Fruit fly (Drosophila melanogaster) whole organism, adult: ENCODE measurements around the gene Pvr.

Experiments used
- CG11617 ChIP-seq: fragments of 200-800 bp; sonication (Bioruptor generic); optimal IDR thresholded peaks from 2 replicates; lab custom pipeline; 2017; ENCODE audit warnings: mild to moderate bottlenecking, missing biosample characterization, missing genetic modification reagents, missing genetic modification characterization
- CG12768 ChIP-seq: fragments of 200-800 bp; sonication (Bioruptor generic); optimal IDR thresholded peaks from 2 replicates; lab custom pipeline; 2017; ENCODE audit warnings: missing biosample characterization, missing genetic modification characterization, mild to moderate bottlenecking, moderate library complexity, missing genetic modification reagents
- CG14711 ChIP-seq: fragments of 200-800 bp; sonication (Bioruptor generic); optimal IDR thresholded peaks from 2 replicates; lab custom pipeline; 2018; ENCODE audit warnings: missing biosample characterization, mild to moderate bottlenecking, missing genetic modification characterization, moderate library complexity
- CG1620 ChIP-seq: fragments of 200-800 bp; sonication (Bioruptor generic); optimal IDR thresholded peaks from 2 replicates; lab custom pipeline; 2016; ENCODE audit warnings: missing biosample characterization, missing genetic modification characterization
- CG33017 ChIP-seq: fragments of 200-800 bp; sonication (Bioruptor generic); optimal IDR thresholded peaks from 2 replicates; lab custom pipeline; 2018; ENCODE audit warnings: missing biosample characterization, mild to moderate bottlenecking, missing genetic modification characterization, moderate library complexity
- CG5204 ChIP-seq: fragments of 200-800 bp; sonication (Bioruptor generic); optimal IDR thresholded peaks from 2 replicates; lab custom pipeline; 2016; ENCODE audit warnings: missing biosample characterization, missing genetic modification characterization
- CG7045 ChIP-seq: fragments of 200-800 bp; sonication (Bioruptor generic); optimal IDR thresholded peaks from 2 replicates; lab custom pipeline; 2017; ENCODE audit warnings: missing biosample characterization, mild to moderate bottlenecking, missing genetic modification characterization
- CG7101 ChIP-seq: fragments of 200-800 bp; sonication (Bioruptor generic); optimal IDR thresholded peaks from 2 replicates; lab custom pipeline; 2018; ENCODE audit warnings: missing biosample characterization, mild to moderate bottlenecking, missing genetic modification characterization, moderate library complexity
- Clk ChIP-seq: fragments of 200-800 bp; sonication (Bioruptor generic); optimal IDR thresholded peaks from 2 replicates; lab custom pipeline; 2017; ENCODE audit warnings: missing biosample characterization, missing genetic modification characterization
- Crg-1 ChIP-seq: fragments of 200-800 bp; sonication (Bioruptor generic); optimal IDR thresholded peaks from 2 replicates; lab custom pipeline; 2016; ENCODE audit warnings: missing biosample characterization, missing genetic modification characterization
- Hr96 ChIP-seq: fragments of 200-800 bp; sonication (Bioruptor generic); optimal IDR thresholded peaks from 2 replicates; lab custom pipeline; 2016; ENCODE audit warnings: missing biosample characterization, missing genetic modification characterization
- Mnt ChIP-seq: fragments of 200-800 bp; sonication (Bioruptor generic); optimal IDR thresholded peaks from 2 replicates; lab custom pipeline; 2016; ENCODE audit warnings: missing biosample characterization, mild to moderate bottlenecking, missing genetic modification characterization
- bab1 ChIP-seq: fragments of 200-800 bp; sonication (Bioruptor generic); optimal IDR thresholded peaks from 3 replicates; lab custom pipeline; 2019; ENCODE audit warnings: missing biosample characterization, mild to moderate bottlenecking, missing genetic modification characterization, moderate library complexity
- cic ChIP-seq: fragments of 200-800 bp; sonication (Bioruptor generic); optimal IDR thresholded peaks from 2 replicates; lab custom pipeline; 2017; ENCODE audit warnings: missing biosample characterization, mild to moderate bottlenecking, missing genetic modification characterization, moderate library complexity
- cnc ChIP-seq, 2 experiments: fragments of >200 bp; optimal IDR thresholded peaks; 2 replicates each; lab custom pipeline; 2017
- pad ChIP-seq: fragments of 200-800 bp; sonication (Bioruptor generic); optimal IDR thresholded peaks from 3 replicates; lab custom pipeline; 2017; ENCODE audit warnings: missing biosample characterization, missing genetic modification characterization, mild to moderate bottlenecking, moderate library complexity, missing genetic modification reagents
- tj ChIP-seq: fragments of 200-800 bp; sonication (Bioruptor generic); optimal IDR thresholded peaks from 3 replicates; lab custom pipeline; 2017; ENCODE audit warnings: missing biosample characterization, mild to moderate bottlenecking, missing genetic modification characterization, moderate library complexity
- toe ChIP-seq: fragments of 200-800 bp; sonication (Bioruptor generic); optimal IDR thresholded peaks from 2 replicates; lab custom pipeline; 2016; ENCODE audit warnings: missing biosample characterization, missing genetic modification characterization

The Pvr gene

DNA sequence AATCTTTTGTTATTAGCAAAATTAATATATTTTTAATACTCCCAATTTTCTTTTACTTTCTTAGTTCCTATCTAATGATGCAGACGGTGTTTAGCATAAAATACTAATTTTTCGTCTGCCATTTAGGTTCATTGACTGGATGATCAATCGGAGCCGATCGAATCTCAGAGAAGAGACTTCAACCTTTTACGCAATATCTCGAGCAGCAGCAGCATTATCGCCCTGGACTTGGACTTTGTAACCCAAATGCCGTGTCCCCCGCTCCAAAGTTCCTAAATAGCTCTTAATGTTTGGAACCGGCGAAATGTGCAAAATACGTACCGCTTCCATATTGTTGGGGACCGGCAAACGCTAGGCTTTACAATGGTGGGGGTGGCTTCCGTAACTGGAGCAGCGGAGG, 35.3 kb downstream of the Pvr start:
- no peak for TF ChIP-seq CG7101 (tag; lab: Kevin White, UChicago)
- TF ChIP-seq Hr96, result no peak
- TF ChIP-seq CG12768, result peak; percentile 60
- TF ChIP-seq CG33017 (tag; lab: Kevin White, UChicago), result no peak
- TF ChIP-seq pad (GFP tag; lab: Kevin White, UChicago), result no peak
- TF ChIP-seq Mnt (GFP tag; lab: Kevin White, UChicago), result no peak
- TF ChIP-seq tj, result no peak

DNA sequence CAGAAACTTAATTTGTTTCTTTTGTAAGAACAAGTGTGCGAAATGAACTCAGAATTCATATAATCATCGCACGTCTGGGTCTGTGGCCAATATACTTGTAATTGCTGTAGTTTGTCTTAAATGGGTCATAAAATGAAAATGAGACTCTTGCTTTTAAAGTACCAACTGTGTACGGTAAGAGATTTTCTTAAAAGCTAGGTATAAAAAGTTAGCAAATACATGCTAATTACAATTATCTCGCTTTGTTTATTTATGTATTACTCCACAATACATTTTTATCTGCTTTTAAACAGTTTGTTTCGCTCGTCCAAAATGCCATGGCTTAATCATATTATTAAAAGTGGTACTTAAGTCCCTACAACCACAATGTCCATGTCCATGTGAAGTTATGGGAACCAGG, 35.9 kb downstream of the Pvr start:
- TF ChIP-seq CG33017 (tag; lab: Kevin White, UChicago) (peak; percentile 62), CG5204 (GFP tag; lab: Kevin White, UChicago) (no peak), toe (no peak)

DNA sequence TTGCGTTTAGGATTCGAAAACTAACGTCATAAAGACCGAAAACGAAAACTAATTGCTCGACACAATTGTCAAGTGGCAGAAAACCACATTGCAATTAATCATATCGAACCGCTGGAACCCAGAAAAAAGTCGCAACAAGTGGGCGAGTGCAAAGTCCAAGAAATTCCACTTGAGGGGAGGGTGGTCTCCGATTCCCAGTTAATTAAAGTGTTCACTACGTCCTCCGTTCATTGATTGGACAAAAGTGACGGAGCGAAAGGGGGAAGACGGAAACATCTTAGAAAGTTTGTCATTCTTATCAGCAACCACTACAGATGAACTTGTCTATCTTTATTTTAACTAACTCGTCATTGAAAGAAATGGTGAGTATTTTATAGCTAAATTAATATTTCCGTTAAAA, 37.1 kb downstream of the Pvr start:
- TF ChIP-seq cic (GFP tag; lab: Kevin White, UChicago) (peak; percentile 97), CG33017 (tag; lab: Kevin White, UChicago) (peak; percentile 20), cnc (optimal IDR thresholded peaks at IDR 0.05; lab: Kevin White, UChicago) (no peak), CG1620 (GFP tag; lab: Kevin White, UChicago) (no peak), CG12768 (peak; percentile 91), CG14711 (tag; lab: Kevin White, UChicago) (no peak)

DNA sequence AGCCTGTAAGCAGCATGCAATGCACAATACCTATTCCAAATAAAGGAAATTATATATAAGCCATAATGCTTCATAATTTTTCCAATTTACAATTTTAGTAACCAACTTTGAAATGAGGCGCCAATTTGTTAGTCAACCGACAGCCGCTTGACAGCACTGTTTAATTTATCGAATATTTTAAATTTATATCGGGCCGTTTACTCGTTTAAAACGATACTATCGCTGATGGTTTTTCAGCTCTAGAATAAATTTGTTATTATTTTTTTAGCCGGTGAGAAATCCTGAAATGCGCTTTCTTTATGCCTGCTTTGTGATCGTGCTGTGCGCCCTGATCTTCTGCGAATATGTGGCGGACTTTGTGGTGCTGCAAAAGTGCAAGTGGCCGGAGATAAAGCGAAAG, 40.9 kb downstream of the Pvr start, which contains the start of gene PGAP5:
Gene PGAP5, plus strand, starts transcription at position 126 of the 400 bp plus-strand sequence.
- TF ChIP-seq Mnt (GFP tag; lab: Kevin White, UChicago) (peak; percentile 33), bab1 (GFP tag; lab: Kevin White, UChicago) (peak; percentile 21), CG33017 (tag; lab: Kevin White, UChicago) (peak; percentile 5), CG7101 (tag; lab: Kevin White, UChicago) (peak; percentile 60), CG1620 (GFP tag; lab: Kevin White, UChicago) (peak; percentile 61), toe (no peak), CG11617 (GFP tag; lab: Kevin White, UChicago) (no peak), Clk (GFP tag; lab: Kevin White, UChicago) (no peak), Crg-1 (GFP tag; lab: Kevin White, UChicago) (peak; percentile 59), pad (GFP tag; lab: Kevin White, UChicago) (peak; percentile 51), CG7045 (GFP tag; lab: Kevin White, UChicago) (no peak), cic (GFP tag; lab: Kevin White, UChicago) (peak; percentile 50), Hr96 (no peak)

DNA sequence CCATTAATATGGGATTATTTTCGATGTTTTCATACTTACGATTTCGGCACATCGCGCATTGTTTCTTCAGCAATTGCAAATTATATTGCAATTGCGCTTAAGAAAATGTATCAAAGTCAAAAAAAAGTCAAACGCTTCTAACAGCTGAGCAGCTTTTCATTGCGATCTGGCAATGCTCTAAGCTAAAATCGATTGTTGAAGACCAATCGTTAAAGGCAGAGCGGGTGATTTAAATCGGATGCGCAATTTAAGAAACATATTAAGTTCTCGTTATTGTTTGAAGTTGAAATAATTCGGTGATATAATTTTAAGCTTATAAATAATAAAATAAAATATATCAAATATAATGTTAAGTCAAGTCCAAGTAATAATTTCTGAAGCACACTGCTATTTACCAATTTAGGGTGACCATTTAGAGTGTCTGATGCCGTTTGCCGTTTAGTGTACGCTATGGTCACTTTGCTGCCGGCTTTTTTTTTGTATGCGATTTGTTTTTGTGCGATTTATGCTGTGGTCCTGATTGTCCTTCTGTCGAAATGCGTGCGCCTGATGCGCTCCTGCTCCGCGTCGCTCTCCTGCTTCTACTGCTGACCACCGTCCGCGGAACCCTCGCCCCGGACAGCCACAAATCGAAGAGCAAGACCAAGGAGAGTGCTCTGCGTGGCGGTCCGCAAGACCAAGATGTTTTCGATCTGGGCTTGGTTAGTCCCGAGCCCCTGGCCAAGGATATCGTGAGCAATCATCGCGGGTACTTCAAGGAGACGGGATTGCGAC, 42.7 kb downstream of the Pvr start, which contains the start of the genes CG8475 and CG8460:
Gene CG8475, minus strand, starts transcription at position 162 of the 774 bp plus-strand sequence.
Gene CG8460, plus strand, starts transcription at position 437 of the 774 bp plus-strand sequence.
- peak; percentile 37 for TF ChIP-seq Crg-1 (GFP tag; lab: Kevin White, UChicago)
- TF ChIP-seq CG14711 (tag; lab: Kevin White, UChicago), result no peak
- no peak for TF ChIP-seq CG11617 (GFP tag; lab: Kevin White, UChicago)

DNA sequence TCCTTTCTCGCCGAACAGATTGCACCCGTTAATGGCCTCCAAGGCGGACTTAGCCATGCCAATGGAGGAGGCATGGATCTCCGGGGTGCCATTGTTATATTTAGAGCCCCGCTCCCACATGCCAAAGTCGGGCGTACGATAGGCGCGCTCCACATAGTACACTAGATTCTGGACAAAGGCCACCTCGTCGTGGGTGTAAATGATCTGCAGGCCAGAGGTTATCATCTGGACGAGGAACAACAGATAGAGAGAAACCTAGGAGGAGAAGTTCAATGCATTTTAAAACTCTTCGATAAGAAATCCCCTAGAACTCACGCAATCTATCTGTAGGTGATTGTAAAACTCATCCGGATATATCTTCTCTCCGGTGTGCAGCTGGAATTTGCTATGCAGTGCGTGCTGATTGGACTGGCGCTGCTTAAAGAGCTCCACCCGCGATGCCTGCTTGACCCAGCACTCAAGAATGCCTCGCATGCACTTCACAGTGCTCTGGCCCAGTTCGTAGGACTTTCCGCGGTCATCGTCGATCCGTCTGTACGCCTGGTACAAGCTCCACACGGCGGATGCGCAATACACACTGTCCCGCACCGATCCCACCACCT, 43.9 kb downstream of the Pvr start:
- TF ChIP-seq Hr96, result no peak

DNA sequence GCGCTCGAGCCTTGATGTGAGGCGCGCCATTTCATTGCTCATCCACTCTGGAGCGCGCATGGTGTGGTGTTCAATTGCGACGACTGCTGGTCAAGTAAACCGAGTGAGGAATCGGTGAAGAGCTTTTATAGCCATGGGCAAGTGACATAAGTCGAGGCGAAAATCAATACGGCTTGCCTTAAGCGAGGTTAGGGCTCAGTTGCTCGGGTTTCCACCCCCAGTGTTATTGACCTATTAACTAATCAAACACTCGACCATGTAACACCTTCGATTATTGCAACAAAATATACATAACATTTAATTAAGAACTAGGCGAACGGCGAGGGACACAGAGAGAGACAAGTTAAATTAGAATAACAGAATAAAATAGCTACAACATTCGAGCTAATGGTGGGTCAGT, 49.0 kb downstream of the Pvr start, which contains the start of gene CG34134:
Gene CG34134, minus strand, starts transcription at position 101 of the 400 bp plus-strand sequence.
- no peak for TF ChIP-seq cnc (optimal IDR thresholded peaks at IDR 0.05; lab: Kevin White, UChicago)
- TF ChIP-seq CG5204 (GFP tag; lab: Kevin White, UChicago), result no peak
- no peak for TF ChIP-seq CG7101 (tag; lab: Kevin White, UChicago)

- TF ChIP-seq toe, result no peak
- TF ChIP-seq Hr96, result no peak
- TF ChIP-seq CG12768, result no peak
- TF ChIP-seq Mnt (GFP tag; lab: Kevin White, UChicago), result no peak
- TF ChIP-seq Crg-1 (GFP tag; lab: Kevin White, UChicago), result no peak
- no peak for TF ChIP-seq CG1620 (GFP tag; lab: Kevin White, UChicago)
- TF ChIP-seq cnc (optimal IDR thresholded peaks at IDR 0.05; lab: Kevin White, UChicago), result no peak
- TF ChIP-seq CG14711 (tag; lab: Kevin White, UChicago), result no peak
- TF ChIP-seq bab1 (GFP tag; lab: Kevin White, UChicago), result no peak
- no peak for TF ChIP-seq CG7045 (GFP tag; lab: Kevin White, UChicago)
These were observed 54.7 kb downstream of the Pvr start for dm6 chr2L:8185008-8185407.
